Worm (Caenorhabditis elegans) whole organism, L4/young adult: Measurements from ENCODE around the gene scl-1.

Experiments used
- W03F9.2 ChIP-seq: fragments of 150-350 bp; optimal IDR thresholded peaks from 2 replicates; lab custom pipeline; 2014; ENCODE audit warnings: missing biosample characterization, missing genetic modification characterization
- him-1 ChIP-seq: sonication (generic microtip); optimal IDR thresholded peaks from 2 replicates; lab custom pipeline; 2016; ENCODE audit warnings: missing genotype, missing genetic modification reagents, missing genetic modification characterization, missing compliant biosample characterization

ce11 chrIV:13022892-13023291 lies 33.2 kb upstream of the scl-1 start:
- TF ChIP-seq him-1 (tag; lab: Kevin White, UChicago) = no peak
- no peak for TF ChIP-seq W03F9.2
